Worm (Caenorhabditis elegans) whole organism, young adult: ENCODE data around the gene gcs-1.
A peak's percentile ranks its signal among the peaks of the same experiment; 100 is the strongest.

Experiments
- B0035.1 ChIP-seq: sonication (generic microtip); optimal IDR thresholded peaks from 2 replicates; lab custom pipeline; 2016; ENCODE audit warnings: missing genetic modification characterization, mild to moderate bottlenecking, missing compliant biosample characterization, missing genotype, missing genetic modification reagents
- B0336.3 ChIP-seq: fragments of 200-800 bp; sonication (Bioruptor generic); IDR thresholded peaks from 2 replicates; pipeline ENCODE4 v1.3.6; 2022; ENCODE audit warnings: missing genetic modification characterization, missing compliant biosample characterization
- C17E4.6 ChIP-seq: fragments of 200-800 bp; sonication (Bioruptor generic); IDR thresholded peaks from 2 replicates; pipeline ENCODE4 v1.3.6; 2022; ENCODE audit warnings: missing genetic modification reagents, missing genetic modification characterization, missing compliant biosample characterization
- D2030.7 ChIP-seq: fragments of 200-800 bp; sonication (Bioruptor generic); IDR thresholded peaks from 2 replicates; pipeline ENCODE4 v1.3.6; 2022; ENCODE audit warnings: missing genetic modification reagents, missing genetic modification characterization, missing compliant biosample characterization
- F39B2.1 ChIP-seq: fragments of 200-800 bp; sonication (Bioruptor generic); IDR thresholded peaks from 2 replicates; pipeline ENCODE4 v1.3.6; 2022; ENCODE audit warnings: missing genetic modification reagents, missing genetic modification characterization, missing compliant biosample characterization
- F49E8.2 ChIP-seq: sonication (generic microtip); optimal IDR thresholded peaks from 3 replicates; lab custom pipeline; 2017; ENCODE audit warnings: missing genetic modification characterization, mild to moderate bottlenecking, missing compliant biosample characterization, antibody characterized with exemption, moderate library complexity; ENCODE audit not compliant: insufficient read depth
- F55B11.4 ChIP-seq: sonication (generic microtip); optimal IDR thresholded peaks from 2 replicates; lab custom pipeline; 2016; ENCODE audit warnings: missing compliant biosample characterization, missing genetic modification characterization, borderline replicate concordance; ENCODE audit not compliant: insufficient read depth
- T26A5.8 ChIP-seq: sonication (generic microtip); optimal IDR thresholded peaks from 2 replicates; lab custom pipeline; 2016; ENCODE audit warnings: missing genetic modification characterization, missing compliant biosample characterization
- Y53G8AR.9 ChIP-seq: fragments of 200-800 bp; sonication (Bioruptor generic); conservative IDR thresholded peaks from 2 replicates; pipeline ENCODE4 v1.3.6; 2022; ENCODE audit warnings: missing genetic modification reagents, missing genetic modification characterization, missing compliant biosample characterization
- Y95B8A.8 ChIP-seq: fragments of 200-800 bp; sonication (Bioruptor generic); IDR thresholded peaks from 2 replicates; pipeline ENCODE4 v1.3.6; 2022; ENCODE audit warnings: missing genetic modification reagents, missing genetic modification characterization, missing compliant biosample characterization
- ZK185.1 ChIP-seq: sonication (generic microtip); optimal IDR thresholded peaks from 2 replicates; lab custom pipeline; 2016; ENCODE audit warnings: mild to moderate bottlenecking, missing genetic modification characterization, missing compliant biosample characterization; ENCODE audit not compliant: poor library complexity, severe bottlenecking
- aptf-2 ChIP-seq: fragments of 200-800 bp; sonication (Bioruptor generic); conservative IDR thresholded peaks from 2 replicates; pipeline ENCODE4 v1.3.6; 2022; ENCODE audit warnings: missing genetic modification reagents, missing genetic modification characterization, missing compliant biosample characterization
- aptf-3 ChIP-seq: fragments of 200-800 bp; sonication (Bioruptor generic); IDR thresholded peaks from 2 replicates; pipeline ENCODE4 v1.3.6; 2022; ENCODE audit warnings: missing genetic modification characterization, missing compliant biosample characterization
- atf-7 ChIP-seq: sonication (generic microtip); optimal IDR thresholded peaks from 2 replicates; lab custom pipeline; 2017; ENCODE audit warnings: mild to moderate bottlenecking, missing genetic modification characterization, missing compliant biosample characterization
- bed-1 ChIP-seq: fragments of 200-800 bp; sonication (Bioruptor generic); IDR thresholded peaks from 2 replicates; pipeline ENCODE4 v1.3.6; 2022; ENCODE audit warnings: missing genetic modification reagents, missing genetic modification characterization, missing compliant biosample characterization
- ccch-3 ChIP-seq: fragments of 200-800 bp; sonication (Bioruptor generic); optimal IDR thresholded peaks from 2 replicates; lab custom pipeline; 2018; ENCODE audit warnings: mild to moderate bottlenecking, missing genetic modification characterization, missing compliant biosample characterization
- cebp-1 ChIP-seq, 2 experiments: fragments of 200-800 bp in 1 of 2; sonication (Bioruptor generic) in 1 of 2; sonication (generic microtip) in 1 of 2; IDR thresholded peaks in 1 of 2; optimal IDR thresholded peaks in 1 of 2; 2 replicates each; pipeline versions ENCODE4 v1.3.6 to Lab custom; 2017 to 2022; ENCODE audit warnings: missing compliant biosample characterization in 2 of 2, missing genetic modification characterization in 2 of 2, mild to moderate bottlenecking in 1 of 2, missing genetic modification reagents in 1 of 2, moderate library complexity in 1 of 2
- cebp-2 ChIP-seq: fragments of 200-800 bp; sonication (Bioruptor generic); IDR thresholded peaks from 2 replicates; pipeline ENCODE4 v1.3.6; 2022; ENCODE audit warnings: missing genetic modification characterization, missing compliant biosample characterization
- egl-44 ChIP-seq: fragments of 200-800 bp; sonication (Bioruptor generic); IDR thresholded peaks from 2 replicates; pipeline ENCODE4 v1.3.6; 2022; ENCODE audit warnings: missing genetic modification reagents, missing genetic modification characterization, missing compliant biosample characterization
- fkh-3 ChIP-seq: sonication (generic microtip); optimal IDR thresholded peaks from 2 replicates; lab custom pipeline; 2016; ENCODE audit warnings: mild to moderate bottlenecking, missing genetic modification characterization, missing compliant biosample characterization
- hlh-12 ChIP-seq: sonication (generic microtip); optimal IDR thresholded peaks from 2 replicates; lab custom pipeline; 2016; ENCODE audit warnings: missing genetic modification characterization, missing compliant biosample characterization
- hmg-1.2 ChIP-seq: fragments of 200-800 bp; sonication (Bioruptor generic); IDR thresholded peaks from 2 replicates; pipeline ENCODE4 v1.3.6; 2022; ENCODE audit warnings: missing genetic modification reagents, missing genetic modification characterization, missing compliant biosample characterization
- hrde-1 ChIP-seq: sonication (generic microtip); optimal IDR thresholded peaks from 2 replicates; lab custom pipeline; 2016; ENCODE audit warnings: missing genetic modification characterization, mild to moderate bottlenecking, missing compliant biosample characterization, moderate library complexity, missing genotype, missing genetic modification reagents, borderline replicate concordance
- hsf-1 ChIP-seq: fragments of 200-800 bp; sonication (Bioruptor generic); IDR thresholded peaks from 2 replicates; pipeline ENCODE4 v1.3.6; 2022; ENCODE audit warnings: missing genetic modification reagents, missing genetic modification characterization, missing compliant biosample characterization
- lin-26 ChIP-seq: fragments of 200-800 bp; sonication (Bioruptor generic); IDR thresholded peaks from 2 replicates; pipeline ENCODE4 v1.3.6; 2022; ENCODE audit warnings: missing genetic modification reagents, missing genetic modification characterization, missing compliant biosample characterization
- lin-40 ChIP-seq: sonication (generic microtip); optimal IDR thresholded peaks from 2 replicates; lab custom pipeline; 2016; ENCODE audit warnings: missing genetic modification characterization, mild to moderate bottlenecking, missing compliant biosample characterization, missing genotype, missing genetic modification reagents
- lin-54 ChIP-seq: fragments of 200-800 bp; sonication (Bioruptor generic); optimal IDR thresholded peaks from 2 replicates; lab custom pipeline; 2018; ENCODE audit warnings: mild to moderate bottlenecking, missing genetic modification characterization, missing compliant biosample characterization
- lsl-1 ChIP-seq: fragments of 200-800 bp; sonication (Bioruptor generic); optimal IDR thresholded peaks from 2 replicates; lab custom pipeline; 2018; ENCODE audit warnings: mild to moderate bottlenecking, missing genetic modification characterization, moderate library complexity, missing compliant biosample characterization
- madf-3 ChIP-seq: fragments of 200-800 bp; sonication (Bioruptor generic); IDR thresholded peaks from 2 replicates; pipeline ENCODE4 v1.3.6; 2022; ENCODE audit warnings: missing genetic modification reagents, missing genetic modification characterization, missing compliant biosample characterization
- mes-4 ChIP-seq: sonication (generic microtip); optimal IDR thresholded peaks from 2 replicates; lab custom pipeline; 2016; ENCODE audit warnings: missing genotype, missing genetic modification characterization, missing compliant biosample characterization
- nhr-27 ChIP-seq: fragments of 200-800 bp; sonication (Bioruptor generic); optimal IDR thresholded peaks from 2 replicates; lab custom pipeline; 2018; ENCODE audit warnings: mild to moderate bottlenecking, missing genetic modification characterization, moderate library complexity, missing compliant biosample characterization
- nhr-90 ChIP-seq: sonication (generic microtip); optimal IDR thresholded peaks from 2 replicates; lab custom pipeline; 2016; ENCODE audit warnings: missing genotype, mild to moderate bottlenecking, missing genetic modification characterization, missing compliant biosample characterization
- pbrm-1 ChIP-seq: fragments of 200-800 bp; sonication (Bioruptor generic); IDR thresholded peaks from 2 replicates; pipeline ENCODE4 v1.3.6; 2022; ENCODE audit warnings: missing genetic modification reagents, missing genetic modification characterization, missing compliant biosample characterization
- rcor-1 ChIP-seq: fragments of 200-800 bp; sonication (Bioruptor generic); IDR thresholded peaks from 2 replicates; pipeline ENCODE4 v1.3.6; 2022; ENCODE audit warnings: missing genetic modification reagents, missing genetic modification characterization, missing compliant biosample characterization
- rpc-1 ChIP-seq, 2 experiments: fragments of 150-350 bp in 1 of 2; sonication (generic microtip) in 1 of 2; optimal IDR thresholded peaks; 2 replicates each; lab custom pipeline; 2014 to 2018; ENCODE audit warnings: missing biosample characterization in 1 of 2, missing genetic modification characterization in 1 of 2, missing genetic modification reagents in 1 of 2, missing genotype in 1 of 2
- snpc-3.4 ChIP-seq: sonication (generic microtip); optimal IDR thresholded peaks from 2 replicates; lab custom pipeline; 2017; ENCODE audit warnings: missing genetic modification characterization, mild to moderate bottlenecking, missing compliant biosample characterization, antibody characterized with exemption, moderate library complexity, missing genotype, missing genetic modification reagents
- somi-1 ChIP-seq: fragments of 200-800 bp; sonication (Bioruptor generic); optimal IDR thresholded peaks from 2 replicates; lab custom pipeline; 2018; ENCODE audit warnings: mild to moderate bottlenecking, missing genetic modification characterization, missing compliant biosample characterization
- tbx-9 ChIP-seq: sonication (generic microtip); optimal IDR thresholded peaks from 2 replicates; lab custom pipeline; 2016; ENCODE audit warnings: borderline replicate concordance, missing genetic modification characterization, inconsistent platforms, missing compliant biosample characterization
- tlf-1 ChIP-seq: fragments of 200-800 bp; sonication (Bioruptor generic); optimal IDR thresholded peaks from 2 replicates; lab custom pipeline; 2018; ENCODE audit warnings: mild to moderate bottlenecking, missing genetic modification characterization, missing compliant biosample characterization
- zfh-2 ChIP-seq: fragments of 200-800 bp; sonication (Bioruptor generic); conservative IDR thresholded peaks from 2 replicates; pipeline ENCODE4 v1.3.6; 2022; ENCODE audit warnings: missing genetic modification reagents, missing genetic modification characterization, missing compliant biosample characterization
- zim-3 ChIP-seq: sonication (generic microtip); optimal IDR thresholded peaks from 2 replicates; lab custom pipeline; 2017; ENCODE audit warnings: mild to moderate bottlenecking, missing genetic modification characterization, moderate library complexity, missing compliant biosample characterization
- ztf-26 ChIP-seq: sonication (generic microtip); optimal IDR thresholded peaks from 2 replicates; lab custom pipeline; 2017; ENCODE audit warnings: missing genetic modification characterization, missing compliant biosample characterization

Gene gcs-1

ce11 chrII:9057035-9057668 lies 19.1 kb upstream of the gcs-1 start, which contains the start of gene rpl-32 (continued):
- TF ChIP-seq pbrm-1 (GFP tag; lab: Robert Waterston, UW) (peak; percentile 66), zim-3 (tag; lab: Kevin White, UChicago) (no peak), cebp-2 (GFP tag; lab: Robert Waterston, UW) (no peak), snpc-3.4 (tag; lab: Kevin White, UChicago) (no peak), hlh-12 (tag; lab: Kevin White, UChicago) (no peak), F55B11.4 (tag; lab: Kevin White, UChicago) (no peak), nhr-90 (no peak), rpc-1 (optimal IDR thresholded peaks at IDR 0.05; lab: Kevin White, UChicago) (no peak), rpc-1 (tag; optimal IDR thresholded peaks at IDR 0.05; lab: Kevin White, UChicago) (no peak), aptf-3 (no peak)

- TF ChIP-seq zim-3 (tag; lab: Kevin White, UChicago) (peak; percentile 33), cebp-1 (GFP tag; IDR thresholded peaks at IDR 0.05; lab: Robert Waterston, UW) (no peak), cebp-1 (tag; optimal IDR thresholded peaks at IDR 0.05; lab: Kevin White, UChicago) (peak; percentile 63), nhr-90 (peak; percentile 29), ccch-3 (GFP tag; lab: Kevin White, UChicago) (no peak), nhr-27 (tag; lab: Kevin White, UChicago) (no peak), hmg-1.2 (GFP tag; lab: Robert Waterston, UW) (peak; percentile 41; the same call in 1 of the 2 replicates), pbrm-1 (GFP tag; lab: Robert Waterston, UW) (peak; percentile 80; the same call in 1 of the 2 replicates), Y95B8A.8 (GFP tag; lab: Robert Waterston, UW) (peak; percentile 44; the same call in 1 of the 2 replicates), zfh-2 (GFP tag; lab: Robert Waterston, UW) (peak; percentile 42; the same call in 1 of the 2 replicates), Y53G8AR.9 (GFP tag; lab: Robert Waterston, UW) (peak; percentile 84), T26A5.8 (tag; lab: Kevin White, UChicago) (peak; percentile 46), C17E4.6 (peak; percentile 72), B0336.3 (GFP tag; lab: Robert Waterston, UW) (peak; percentile 95), lsl-1 (GFP tag; lab: Kevin White, UChicago) (peak; percentile 57), lin-54 (peak; percentile 87), B0035.1 (tag; lab: Kevin White, UChicago) (peak; percentile 13), F49E8.2 (tag; lab: Kevin White, UChicago) (peak; percentile 87), hrde-1 (peak; percentile 94), snpc-3.4 (tag; lab: Kevin White, UChicago) (peak; percentile 80), D2030.7 (peak; percentile 60; the same call in 1 of the 2 replicates), tlf-1 (GFP tag; lab: Kevin White, UChicago) (peak; percentile 80), F39B2.1 (GFP tag; lab: Robert Waterston, UW) (peak; percentile 79; the same call in 1 of the 2 replicates), atf-7 (tag; lab: Kevin White, UChicago) (no peak), egl-44 (GFP tag; lab: Robert Waterston, UW) (peak; percentile 55; the same call in 1 of the 2 replicates), lin-40 (tag; lab: Kevin White, UChicago) (no peak), bed-1 (GFP tag; lab: Robert Waterston, UW) (no peak), ztf-26 (tag; lab: Kevin White, UChicago) (no peak), somi-1 (GFP tag; lab: Kevin White, UChicago) (peak; percentile 32), mes-4 (peak; percentile 20), rcor-1 (GFP tag; lab: Robert Waterston, UW) (peak; percentile 84), lin-26 (GFP tag; lab: Robert Waterston, UW) (peak; percentile 87), aptf-2 (GFP tag; lab: Robert Waterston, UW) (no peak), F55B11.4 (tag; lab: Kevin White, UChicago) (no peak), ZK185.1 (no peak), tbx-9 (tag; lab: Kevin White, UChicago) (no peak), madf-3 (GFP tag; lab: Robert Waterston, UW) (peak; percentile 77; the same call in 1 of the 2 replicates), fkh-3 (tag; lab: Kevin White, UChicago) (no peak), hsf-1 (GFP tag; lab: Robert Waterston, UW) (peak; percentile 79)
Observed at ce11 chrII:9056215-9056819, 18.2 kb upstream of the gcs-1 start.
